Worm (Caenorhabditis elegans) whole organism, midembryonic: ENCODE results near the gene Y47D7A.17.

ENCODE experiments used
- T22C8.4 ChIP-seq: fragments of 200-800 bp; sonication (Bioruptor generic); IDR thresholded peaks from 2 replicates; pipeline ENCODE4 v1.3.6; 2022; ENCODE audit warnings: missing genetic modification characterization, missing compliant biosample characterization
- cog-1 ChIP-seq: sonication (generic microtip); optimal IDR thresholded peaks from 2 replicates; lab custom pipeline; 2016; ENCODE audit warnings: missing genetic modification characterization, missing compliant biosample characterization
- flt-1 ChIP-seq: fragments of 200-800 bp; sonication (Bioruptor generic); IDR thresholded peaks from 2 replicates; pipeline ENCODE4 v1.3.6; 2022; ENCODE audit warnings: missing genetic modification characterization, missing compliant biosample characterization
- klf-2 ChIP-seq: fragments of 200-800 bp; sonication (Bioruptor generic); conservative IDR thresholded peaks from 2 replicates; pipeline ENCODE4 v1.3.6; 2022; ENCODE audit warnings: missing genetic modification reagents, missing genetic modification characterization, missing compliant biosample characterization
- med-1 ChIP-seq: sonication (generic microtip); optimal IDR thresholded peaks from 2 replicates; lab custom pipeline; 2017; ENCODE audit warnings: missing genetic modification characterization, mild to moderate bottlenecking, missing compliant biosample characterization, antibody characterized with exemption, missing genetic modification reagents; ENCODE audit not compliant: insufficient read depth
- ref-1 ChIP-seq: fragments of 200-800 bp; sonication (Bioruptor generic); conservative IDR thresholded peaks from 2 replicates; pipeline ENCODE4 v1.3.6; 2022; ENCODE audit warnings: missing genetic modification reagents, missing genetic modification characterization, missing compliant biosample characterization
- tab-1 ChIP-seq: fragments of 200-800 bp; sonication (Bioruptor generic); IDR thresholded peaks from 2 replicates; pipeline ENCODE4 v1.3.6; 2022; ENCODE audit warnings: missing genetic modification characterization, missing compliant biosample characterization
- ztf-23 ChIP-seq: fragments of 200-800 bp; sonication (Bioruptor generic); IDR thresholded peaks from 2 replicates; pipeline ENCODE4 v1.3.6; 2022; ENCODE audit warnings: missing genetic modification reagents, missing genetic modification characterization, missing compliant biosample characterization
- ztf-29 ChIP-seq: fragments of 200-800 bp; sonication (Bioruptor generic); IDR thresholded peaks from 2 replicates; pipeline ENCODE4 v1.3.6; 2022; ENCODE audit warnings: missing genetic modification reagents, missing genetic modification characterization, missing compliant biosample characterization

The Y47D7A.17 gene

DNA sequence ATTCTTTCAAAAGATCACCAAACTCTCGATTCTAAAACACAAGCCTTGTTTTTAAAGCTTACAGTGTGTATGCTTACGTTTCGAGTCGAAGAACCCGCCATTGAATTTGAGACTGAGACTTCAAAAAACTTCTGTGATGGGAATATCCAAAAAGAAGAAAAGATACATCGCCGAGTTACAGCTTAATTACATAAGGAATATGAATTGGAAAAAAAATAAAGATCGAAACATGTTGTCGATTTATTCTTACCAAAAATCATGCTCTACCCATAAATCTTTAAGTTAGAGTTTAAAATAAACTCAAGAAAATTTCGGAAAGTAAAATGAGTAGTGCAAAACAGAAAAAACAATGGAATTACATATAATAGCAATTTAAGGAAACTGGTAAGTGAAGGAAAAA, 25.4 kb downstream of the Y47D7A.17 start, which contains the start of gene F13A2.10:
Gene F13A2.10, minus strand, starts transcription at position 101 of the 400 bp plus-strand sequence.
- no peak for TF ChIP-seq med-1 (GFP tag; lab: Kevin White, UChicago)
- no peak for TF ChIP-seq flt-1
- no peak for TF ChIP-seq ztf-29 (GFP tag; lab: Robert Waterston, UW)
- TF ChIP-seq tab-1, result no peak
- no peak for TF ChIP-seq cog-1 (tag; lab: Kevin White, UChicago)
- no peak for TF ChIP-seq ref-1 (GFP tag; lab: Robert Waterston, UW)
- TF ChIP-seq klf-2, result no peak
- TF ChIP-seq ztf-23 (GFP tag; lab: Robert Waterston, UW), result no peak
- no peak for TF ChIP-seq T22C8.4 (GFP tag; lab: Robert Waterston, UW)

DNA sequence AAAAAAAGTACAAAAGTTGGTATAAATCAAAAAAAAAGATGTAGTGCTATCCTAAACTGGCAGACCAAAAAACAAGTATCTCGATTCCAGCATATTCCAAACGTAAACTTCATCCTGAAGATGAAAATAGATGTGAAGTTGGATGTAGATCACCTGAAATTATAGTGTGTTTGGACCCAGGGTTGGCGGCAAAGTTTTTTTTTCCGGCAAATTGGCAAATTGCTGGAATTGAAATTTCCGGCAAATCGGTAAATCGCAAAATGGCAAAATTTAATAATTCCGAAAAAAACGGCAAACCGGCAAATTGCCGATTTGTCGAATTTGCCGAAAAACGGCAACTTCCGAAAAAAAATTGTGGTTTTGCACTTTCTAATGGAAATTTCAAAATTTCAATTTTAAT, 27.1 kb downstream of the Y47D7A.17 start, which contains the start of gene F13A2.2:
Gene F13A2.2, minus strand, starts transcription at position 101 of the 400 bp plus-strand sequence.
- TF ChIP-seq ref-1 (GFP tag; lab: Robert Waterston, UW), result no peak
- no peak for TF ChIP-seq ztf-29 (GFP tag; lab: Robert Waterston, UW)
- no peak for TF ChIP-seq flt-1
- no peak for TF ChIP-seq tab-1
- no peak for TF ChIP-seq klf-2
- no peak for TF ChIP-seq T22C8.4 (GFP tag; lab: Robert Waterston, UW)
- no peak for TF ChIP-seq cog-1 (tag; lab: Kevin White, UChicago)
- no peak for TF ChIP-seq med-1 (GFP tag; lab: Kevin White, UChicago)
- no peak for TF ChIP-seq ztf-23 (GFP tag; lab: Robert Waterston, UW)

DNA sequence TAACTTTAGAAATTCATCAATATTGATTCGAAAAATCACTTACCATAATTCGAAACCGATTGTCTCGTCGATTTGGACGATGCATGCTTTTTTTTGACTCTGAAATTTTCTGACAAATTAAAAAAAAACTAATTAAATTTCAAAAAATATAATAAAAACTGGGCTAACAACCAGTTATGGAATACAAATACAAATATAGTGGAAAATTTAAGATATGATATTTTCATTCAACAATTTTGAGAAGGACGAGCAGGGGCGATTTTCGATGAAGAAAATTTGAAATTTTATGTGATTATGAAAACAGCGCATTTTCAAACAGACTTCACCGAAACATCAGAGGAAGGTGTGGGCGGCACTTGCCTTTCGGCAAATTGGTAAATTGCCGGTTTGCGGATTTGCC, 29.3 kb downstream of the Y47D7A.17 start, which contains the start of gene F13A2.1:
Gene F13A2.1, minus strand, starts transcription at position 101 of the 400 bp plus-strand sequence.
- TF ChIP-seq med-1 (GFP tag; lab: Kevin White, UChicago) (no peak), tab-1 (no peak)

DNA sequence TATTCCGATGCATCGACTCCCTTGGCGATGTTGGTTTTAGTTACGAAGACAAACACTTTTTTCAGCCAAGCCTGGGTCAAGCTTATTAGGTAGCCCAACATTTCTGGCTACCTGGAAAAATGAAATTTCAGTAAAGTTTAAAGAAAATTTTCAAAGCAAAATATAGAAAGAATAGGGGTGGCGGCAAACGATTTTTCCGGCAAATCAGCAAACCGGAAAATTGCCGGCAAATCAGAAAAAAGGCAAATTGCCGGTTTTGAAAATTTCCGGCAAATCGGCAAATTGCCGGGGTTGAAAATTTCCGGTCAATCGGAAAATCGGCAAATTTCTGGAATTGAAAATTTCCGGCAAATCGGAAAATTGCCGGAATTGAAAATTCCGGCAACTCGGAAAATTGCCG, 34.0 kb downstream of the Y47D7A.17 start, which contains the start of gene F32D1.8:
Gene F32D1.8, minus strand, starts transcription at position 101 of the 400 bp plus-strand sequence.
- TF ChIP-seq ztf-23 (GFP tag; lab: Robert Waterston, UW) (0 out of 2 replicates have a peak, but pooled peaks have one; percentile 17), cog-1 (tag; lab: Kevin White, UChicago) (no peak)

DNA sequence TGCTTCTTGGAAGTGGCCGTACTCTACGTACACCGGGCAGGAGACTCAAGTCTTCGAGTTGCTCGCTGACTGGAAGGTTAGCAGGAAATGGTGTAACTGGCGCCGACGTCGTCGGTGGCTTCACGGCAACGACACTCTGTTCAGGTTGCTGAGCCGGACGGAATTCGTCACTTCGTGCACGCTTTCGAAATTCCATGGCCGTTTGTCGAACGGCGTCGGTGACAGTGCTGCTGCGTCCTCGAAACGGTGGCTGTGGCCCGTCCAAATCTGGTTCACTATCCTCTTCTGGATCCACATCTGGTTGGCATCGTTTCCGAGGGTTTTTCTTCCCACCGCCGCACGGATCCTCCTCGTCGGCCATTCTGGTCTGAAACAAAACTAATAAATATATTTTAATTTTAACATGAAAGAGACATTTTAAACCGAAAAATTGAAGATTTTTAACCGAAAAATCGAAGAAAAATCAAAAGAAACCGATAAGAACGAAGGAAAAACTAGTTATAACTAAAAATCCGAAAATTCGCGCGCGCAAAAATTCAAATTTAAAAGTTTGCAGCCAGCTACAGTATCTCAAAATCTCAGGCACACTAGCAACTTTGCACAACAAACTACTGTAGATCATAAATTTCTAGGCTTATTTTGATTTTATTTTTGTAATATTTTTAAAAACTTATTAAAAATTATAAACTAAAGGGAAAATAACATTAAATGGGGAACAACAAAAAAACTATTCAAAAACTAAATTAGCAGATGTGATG, 35.6 kb downstream of the Y47D7A.17 start, which contains the start of gene F32D1.7:
Gene F32D1.7, minus strand, starts transcription at position 367 of the 758 bp plus-strand sequence.
- TF ChIP-seq flt-1 (no peak), klf-2 (no peak), med-1 (GFP tag; lab: Kevin White, UChicago) (no peak), ztf-23 (GFP tag; lab: Robert Waterston, UW) (no peak), tab-1 (no peak), T22C8.4 (GFP tag; lab: Robert Waterston, UW) (no peak), ref-1 (GFP tag; lab: Robert Waterston, UW) (no peak), cog-1 (tag; lab: Kevin White, UChicago) (no peak), ztf-29 (GFP tag; lab: Robert Waterston, UW) (no peak)

DNA sequence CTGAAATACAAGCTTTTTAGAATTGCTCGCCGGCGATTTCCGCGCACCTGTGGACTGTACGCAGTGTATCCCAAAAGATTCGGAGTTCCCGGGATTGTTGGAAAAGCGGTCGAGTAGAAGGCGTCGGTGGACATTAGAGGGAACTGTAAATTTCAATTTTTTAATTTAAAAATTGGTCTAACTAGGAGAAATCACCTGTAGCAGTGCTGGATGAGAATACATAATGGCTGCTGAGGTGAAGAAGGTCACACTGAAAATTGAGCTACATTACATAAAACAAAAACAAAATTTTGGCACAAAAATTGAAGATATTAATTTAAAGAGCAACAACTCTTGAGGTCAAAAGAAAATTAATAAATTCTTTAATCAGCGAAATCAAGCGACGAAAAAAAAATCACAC, 37.0 kb downstream of the Y47D7A.17 start, which contains the start of gene neg-1:
Gene neg-1, minus strand, starts transcription at position 250 of the 400 bp plus-strand sequence.
- TF ChIP-seq klf-2, result no peak
- TF ChIP-seq ref-1 (GFP tag; lab: Robert Waterston, UW), result no peak
- no peak for TF ChIP-seq med-1 (GFP tag; lab: Kevin White, UChicago)
- no peak for TF ChIP-seq cog-1 (tag; lab: Kevin White, UChicago)
- TF ChIP-seq flt-1, result no peak
- no peak for TF ChIP-seq tab-1
- no peak for TF ChIP-seq ztf-29 (GFP tag; lab: Robert Waterston, UW)
- no peak for TF ChIP-seq T22C8.4 (GFP tag; lab: Robert Waterston, UW)
- TF ChIP-seq ztf-23 (GFP tag; lab: Robert Waterston, UW), result no peak

DNA sequence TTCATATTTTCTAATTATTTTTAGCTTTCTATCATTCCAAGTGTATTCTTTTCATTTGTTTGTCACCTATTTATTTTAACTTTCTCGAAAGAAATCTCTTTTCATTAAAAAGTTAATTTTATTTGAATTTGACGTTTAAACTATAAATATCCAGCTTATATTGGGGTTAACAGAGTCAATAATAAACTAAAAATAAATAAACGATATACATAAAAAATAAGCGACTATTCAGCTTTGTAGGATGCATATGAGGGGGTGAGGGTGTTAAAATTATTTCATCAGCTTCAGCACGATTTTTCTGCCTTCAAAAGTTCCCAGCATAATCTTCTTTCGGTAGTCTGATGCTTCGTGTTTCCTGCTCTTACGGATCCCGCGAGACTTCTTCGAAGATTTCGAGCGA, 38.0 kb downstream of the Y47D7A.17 start:
- no peak for TF ChIP-seq flt-1
- TF ChIP-seq klf-2, result no peak
- no peak for TF ChIP-seq ztf-29 (GFP tag; lab: Robert Waterston, UW)
- TF ChIP-seq ref-1 (GFP tag; lab: Robert Waterston, UW), result no peak
- no peak for TF ChIP-seq tab-1
- no peak for TF ChIP-seq T22C8.4 (GFP tag; lab: Robert Waterston, UW)

DNA sequence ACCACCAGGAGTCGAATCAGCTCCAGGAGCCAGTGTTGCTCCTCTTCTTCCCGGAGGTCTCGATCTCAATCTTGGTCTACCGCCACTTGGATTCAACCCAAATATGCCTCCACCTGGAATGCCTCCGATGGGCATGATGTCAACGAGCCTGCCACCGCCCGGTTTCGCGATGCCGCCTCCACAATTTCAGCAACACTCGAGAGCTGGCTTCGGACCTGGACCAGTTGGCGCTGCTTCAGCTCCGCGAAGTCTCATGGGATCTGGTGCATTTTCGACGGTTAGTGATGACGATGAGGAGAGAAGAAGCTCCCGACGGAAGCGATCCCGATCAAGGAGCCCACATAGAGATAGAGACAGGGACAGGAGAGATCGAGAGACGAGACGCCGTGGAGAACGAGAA, 38.6 kb downstream of the Y47D7A.17 start:
- TF ChIP-seq cog-1 (tag; lab: Kevin White, UChicago), result no peak
- TF ChIP-seq ref-1 (GFP tag; lab: Robert Waterston, UW), result no peak
- no peak for TF ChIP-seq tab-1
- TF ChIP-seq klf-2, result no peak
- TF ChIP-seq T22C8.4 (GFP tag; lab: Robert Waterston, UW), result no peak
- no peak for TF ChIP-seq ztf-23 (GFP tag; lab: Robert Waterston, UW)
- TF ChIP-seq ztf-29 (GFP tag; lab: Robert Waterston, UW), result no peak
- TF ChIP-seq med-1 (GFP tag; lab: Kevin White, UChicago), result no peak
- no peak for TF ChIP-seq flt-1

DNA sequence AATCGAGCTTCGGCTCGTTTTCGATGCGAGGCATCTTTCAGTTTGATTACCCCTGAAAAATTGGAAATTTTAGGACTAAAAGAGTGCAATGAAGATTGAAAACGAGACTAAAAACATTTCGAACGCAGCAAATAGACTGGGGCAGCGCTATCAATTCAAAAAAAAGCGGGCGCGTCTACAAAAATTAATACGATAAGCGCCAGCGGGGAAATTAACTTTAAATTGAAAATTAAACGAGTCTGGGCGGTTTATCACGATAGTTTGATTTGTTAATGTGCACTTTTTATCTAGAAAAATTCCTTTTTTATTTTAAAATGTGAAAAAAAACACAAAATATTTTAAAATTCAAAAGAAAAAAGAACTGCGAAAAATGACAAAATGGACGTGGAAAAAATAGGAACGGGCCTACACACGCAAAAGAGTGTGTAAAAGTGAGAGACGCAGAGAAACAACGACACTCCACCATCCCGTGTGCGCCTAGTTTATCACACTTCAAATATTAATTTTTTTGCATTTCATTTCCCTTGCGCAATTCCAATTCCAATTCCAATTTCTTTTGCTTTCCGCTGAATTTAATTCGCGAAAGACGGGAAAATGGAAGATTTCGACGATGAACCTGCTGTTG, 40.2 kb downstream of the Y47D7A.17 start, which contains the start of the genes gmpr-1 and fipp-1:
Gene gmpr-1, minus strand, starts transcription at position 75 of the 625 bp plus-strand sequence.
Gene fipp-1, plus strand, starts transcription at position 499 of the 625 bp plus-strand sequence.
- no peak for TF ChIP-seq cog-1 (tag; lab: Kevin White, UChicago)
- no peak for TF ChIP-seq klf-2
- no peak for TF ChIP-seq med-1 (GFP tag; lab: Kevin White, UChicago)
- TF ChIP-seq ztf-29 (GFP tag; lab: Robert Waterston, UW), result no peak
- TF ChIP-seq ref-1 (GFP tag; lab: Robert Waterston, UW), result no peak
- no peak for TF ChIP-seq flt-1
- no peak for TF ChIP-seq ztf-23 (GFP tag; lab: Robert Waterston, UW)
- TF ChIP-seq tab-1, result no peak
